Worm (Caenorhabditis elegans) whole organism, mixed stage, embryonic: Measurements from ENCODE around the gene B0198.2.

Experiments
- blmp-1 ChIP-seq: fragments of 150-350 bp; optimal IDR thresholded peaks from 2 replicates; lab custom pipeline; 2014; ENCODE audit warnings: missing biosample characterization, missing genetic modification characterization
- ceh-39 ChIP-seq: fragments of 150-350 bp; optimal IDR thresholded peaks from 2 replicates; lab custom pipeline; 2014; ENCODE audit warnings: missing biosample characterization, missing genetic modification characterization
- lin-32 ChIP-seq: fragments of 200-800 bp; sonication (Bioruptor generic); optimal IDR thresholded peaks from 2 replicates; lab custom pipeline; 2018; ENCODE audit warnings: mild to moderate bottlenecking, missing genetic modification characterization, missing compliant biosample characterization
- nhr-12 ChIP-seq: fragments of 150-350 bp; optimal IDR thresholded peaks from 2 replicates; lab custom pipeline; 2014; ENCODE audit warnings: missing biosample characterization, missing genetic modification characterization
- nhr-2 ChIP-seq: fragments of 150-350 bp; optimal IDR thresholded peaks from 2 replicates; lab custom pipeline; 2014; ENCODE audit warnings: missing biosample characterization, missing genetic modification characterization
- nhr-237 ChIP-seq: fragments of 150-350 bp; optimal IDR thresholded peaks from 2 replicates; lab custom pipeline; 2014; ENCODE audit warnings: missing biosample characterization, missing genetic modification characterization
- nhr-28 ChIP-seq: fragments of 150-350 bp; optimal IDR thresholded peaks from 2 replicates; lab custom pipeline; 2014; ENCODE audit warnings: missing biosample characterization, missing genetic modification characterization
- pha-4 ChIP-seq: fragments of 150-350 bp; optimal IDR thresholded peaks from 2 replicates; lab custom pipeline; 2018; ENCODE audit warnings: missing biosample characterization, missing genetic modification reagents, missing genetic modification characterization
- snpc-4 ChIP-seq: fragments of 150-350 bp; optimal IDR thresholded peaks from 2 replicates; lab custom pipeline; 2014; ENCODE audit warnings: missing biosample characterization, missing genetic modification characterization
- unc-39 ChIP-seq: fragments of 150-350 bp; optimal IDR thresholded peaks from 2 replicates; lab custom pipeline; 2014; ENCODE audit warnings: missing biosample characterization, missing genetic modification characterization

DNA sequence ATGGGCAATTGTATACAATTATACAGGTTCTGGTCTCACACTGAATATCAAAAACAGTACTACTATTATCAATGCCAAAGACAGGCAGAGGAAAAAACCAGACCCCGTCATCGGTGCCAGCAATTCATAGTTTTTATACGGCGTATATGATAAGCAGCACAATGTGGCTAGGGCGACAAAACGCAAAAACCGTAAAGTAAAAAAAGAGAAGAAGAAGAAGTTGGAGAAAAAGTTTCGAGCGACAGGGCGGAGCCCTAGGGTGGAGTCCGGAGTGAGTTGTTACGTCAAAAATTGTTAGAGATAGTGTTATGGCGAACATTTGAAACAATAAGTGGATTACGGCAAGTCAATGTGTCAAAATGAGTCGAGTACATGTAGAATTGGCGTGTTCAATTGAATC lies 23.9 kb upstream of the B0198.2 start:
- TF ChIP-seq nhr-237 (tag; lab: Kevin White, UChicago), result no peak
- TF ChIP-seq ceh-39 (tag; lab: Kevin White, UChicago), result no peak
- TF ChIP-seq blmp-1 (tag; lab: Kevin White, UChicago), result no peak
- TF ChIP-seq nhr-2 (tag; lab: Kevin White, UChicago), result no peak
- no peak for TF ChIP-seq lin-32 (GFP tag; lab: Kevin White, UChicago)
- TF ChIP-seq snpc-4 (tag; lab: Kevin White, UChicago), result no peak
- TF ChIP-seq nhr-12 (tag; lab: Kevin White, UChicago), result no peak
- TF ChIP-seq nhr-28 (tag; lab: Kevin White, UChicago), result no peak
- no peak for TF ChIP-seq pha-4 (tag; lab: Kevin White, UChicago)
- no peak for TF ChIP-seq unc-39 (tag; lab: Kevin White, UChicago)
